Worm (Caenorhabditis elegans) whole organism, early embryonic: Measurements from ENCODE around the gene srw-139.
"Not testable (repeated sequence)": the region's sequence is repeated elsewhere in the genome, so short reads cannot be mapped to it uniquely, and the experiment has no call there.

Source experiments
- B0310.2 ChIP-seq: sonication (generic microtip); optimal IDR thresholded peaks from 2 replicates; lab custom pipeline; 2016; ENCODE audit warnings: mild to moderate bottlenecking, missing genetic modification characterization, missing compliant biosample characterization
- F13C5.2 ChIP-seq: sonication (generic microtip); optimal IDR thresholded peaks from 2 replicates; lab custom pipeline; 2017; ENCODE audit warnings: mild to moderate bottlenecking, missing genetic modification characterization, inconsistent platforms, missing compliant biosample characterization
- aly-1 ChIP-seq: sonication (generic microtip); optimal IDR thresholded peaks from 2 replicates; lab custom pipeline; 2016; ENCODE audit warnings: missing genetic modification characterization, missing compliant biosample characterization
- ama-1 ChIP-seq: fragments of 150-350 bp; optimal IDR thresholded peaks from 2 replicates; lab custom pipeline; 2014
- ceh-13 ChIP-seq: fragments of 200-800 bp; sonication (Bioruptor generic); optimal IDR thresholded peaks from 2 replicates; lab custom pipeline; 2018; ENCODE audit warnings: mild to moderate bottlenecking, missing genetic modification characterization, missing compliant biosample characterization
- ceh-36 ChIP-seq: sonication (generic microtip); optimal IDR thresholded peaks from 2 replicates; lab custom pipeline; 2016; ENCODE audit warnings: missing genetic modification characterization, inconsistent platforms, missing compliant biosample characterization
- ets-7 ChIP-seq: sonication (generic microtip); optimal IDR thresholded peaks from 2 replicates; lab custom pipeline; 2016; ENCODE audit warnings: missing genotype, missing genetic modification characterization, missing compliant biosample characterization
- flt-1 ChIP-seq: fragments of 200-800 bp; sonication (Bioruptor generic); IDR thresholded peaks from 2 replicates; pipeline ENCODE4 v1.3.6; 2022; ENCODE audit warnings: missing genetic modification characterization, missing compliant biosample characterization
- hmbx-1 ChIP-seq: sonication (generic microtip); optimal IDR thresholded peaks from 2 replicates; lab custom pipeline; 2016; ENCODE audit warnings: mild to moderate bottlenecking, missing genetic modification characterization, missing compliant biosample characterization
- hmg-4 ChIP-seq: fragments of 200-800 bp; sonication (Bioruptor generic); optimal IDR thresholded peaks from 2 replicates; lab custom pipeline; 2018; ENCODE audit warnings: mild to moderate bottlenecking, missing genetic modification characterization, missing compliant biosample characterization
- hnd-1 ChIP-seq: sonication (generic microtip); optimal IDR thresholded peaks from 2 replicates; lab custom pipeline; 2016; ENCODE audit warnings: missing genetic modification characterization, missing compliant biosample characterization
- pes-1 ChIP-seq: fragments of 200-800 bp; sonication (Bioruptor generic); IDR thresholded peaks from 2 replicates; pipeline ENCODE4 v1.3.6; 2022; ENCODE audit warnings: missing genetic modification reagents, missing genetic modification characterization, missing compliant biosample characterization
- scrt-1 ChIP-seq: fragments of 200-800 bp; sonication (Bioruptor generic); IDR thresholded peaks from 2 replicates; pipeline ENCODE4 v1.3.6; 2022; ENCODE audit warnings: missing genetic modification characterization, missing compliant biosample characterization
- sea-1 ChIP-seq: fragments of 200-800 bp; sonication (Bioruptor generic); conservative IDR thresholded peaks from 2 replicates; pipeline ENCODE4 v1.3.6; 2022; ENCODE audit warnings: missing genetic modification characterization, missing compliant biosample characterization
- tbx-11 ChIP-seq: fragments of 200-800 bp; sonication (Bioruptor generic); IDR thresholded peaks from 2 replicates; pipeline ENCODE4 v1.3.6; 2022; ENCODE audit warnings: missing genetic modification characterization, missing compliant biosample characterization
- tbx-37 ChIP-seq: fragments of 200-800 bp; sonication (Bioruptor generic); conservative IDR thresholded peaks from 2 replicates; pipeline ENCODE4 v1.3.6; 2022; ENCODE audit warnings: missing genetic modification reagents, missing genetic modification characterization, missing compliant biosample characterization
- tra-4 ChIP-seq: sonication (generic microtip); optimal IDR thresholded peaks from 2 replicates; lab custom pipeline; 2017; ENCODE audit warnings: missing genetic modification characterization, missing compliant biosample characterization

Gene srw-139

ce11 chrV:2971307-2971999 lies 13.8 kb downstream of the srw-139 start, which contains the start of gene srw-129:
TSS of gene srw-129 (plus strand) at chrV:2971949.
- TF ChIP-seq scrt-1 (GFP tag; lab: Robert Waterston, UW) (no peak), hmg-4 (GFP tag; lab: Kevin White, UChicago) (no peak), ceh-36 (tag; lab: Kevin White, UChicago) (no peak), tra-4 (no peak), tbx-11 (no peak), flt-1 (GFP tag; lab: Robert Waterston, UW) (no peak), ceh-13 (GFP tag; lab: Kevin White, UChicago) (no peak), F13C5.2 (tag; lab: Kevin White, UChicago) (no peak), sea-1 (GFP tag; lab: Robert Waterston, UW) (no peak), pes-1 (GFP tag; lab: Robert Waterston, UW) (no peak), aly-1 (tag; lab: Kevin White, UChicago) (no peak), hnd-1 (tag; lab: Kevin White, UChicago) (no peak)

DNA sequence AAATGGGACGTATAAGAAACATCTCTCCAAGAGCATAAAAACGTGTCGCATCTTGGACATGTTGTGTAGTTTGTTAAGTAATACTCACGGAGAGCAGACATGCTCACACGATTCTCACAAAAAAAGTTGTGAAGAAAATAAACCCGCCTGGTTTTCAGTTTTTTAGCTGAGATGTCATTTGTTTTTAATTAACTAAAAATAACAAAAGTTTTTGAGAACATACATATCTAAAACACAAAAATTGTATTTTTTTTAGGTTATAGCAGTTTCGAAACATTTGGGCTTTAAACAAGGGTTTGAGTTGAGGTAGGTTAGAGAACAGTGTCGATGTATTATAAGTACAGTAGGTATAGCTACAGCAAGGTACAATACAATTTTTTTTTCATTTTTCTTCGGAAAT lies 20.4 kb downstream of the srw-139 start, which contains the start of gene srh-88:
Gene srh-88, minus strand, starts transcription at position 101 of the 400 bp plus-strand sequence.
- no peak for TF ChIP-seq ets-7 (tag; lab: Kevin White, UChicago)
- TF ChIP-seq tbx-37 (GFP tag; lab: Robert Waterston, UW), result no peak
- no peak for TF ChIP-seq B0310.2 (tag; lab: Kevin White, UChicago)
- TF ChIP-seq scrt-1 (GFP tag; lab: Robert Waterston, UW), result no peak
- TF ChIP-seq tbx-11, result no peak
- TF ChIP-seq hnd-1 (tag; lab: Kevin White, UChicago), result no peak
- no peak for TF ChIP-seq ceh-13 (GFP tag; lab: Kevin White, UChicago)
- TF ChIP-seq pes-1 (GFP tag; lab: Robert Waterston, UW), result no peak
- no peak for TF ChIP-seq sea-1 (GFP tag; lab: Robert Waterston, UW)
- TF ChIP-seq ama-1 (lab: Kevin White, UChicago), result no peak
- no peak for TF ChIP-seq aly-1 (tag; lab: Kevin White, UChicago)
- TF ChIP-seq flt-1 (GFP tag; lab: Robert Waterston, UW), result no peak
- no peak for TF ChIP-seq ceh-36 (tag; lab: Kevin White, UChicago)
- TF ChIP-seq hmg-4 (GFP tag; lab: Kevin White, UChicago), result no peak
- TF ChIP-seq hmbx-1 (tag; lab: Kevin White, UChicago), result no peak
- no peak for TF ChIP-seq F13C5.2 (tag; lab: Kevin White, UChicago)
- no peak for TF ChIP-seq tra-4

DNA sequence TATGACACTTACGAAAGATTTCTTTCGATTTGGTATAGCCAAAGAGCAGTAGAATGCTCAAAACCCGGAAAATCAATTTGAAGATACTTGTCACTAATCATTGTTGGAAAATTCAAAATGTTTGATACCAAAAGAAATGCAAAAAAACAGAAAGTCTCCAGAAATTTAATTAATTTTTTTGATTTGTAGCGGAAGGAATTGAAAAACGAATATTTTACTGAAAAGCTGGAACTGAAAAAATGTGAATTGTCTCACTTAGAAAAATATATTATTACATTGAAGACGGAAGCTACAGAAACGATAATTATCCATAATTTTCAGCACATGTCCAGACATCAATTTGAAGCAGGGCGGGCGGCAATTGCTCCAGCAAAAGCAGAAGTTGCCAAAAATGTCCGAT lies 22.2 kb downstream of the srw-139 start, which contains the start of gene srw-138:
Gene srw-138, minus strand, starts transcription at position 101 of the 400 bp plus-strand sequence.
- TF ChIP-seq scrt-1 (GFP tag; lab: Robert Waterston, UW) (no peak), pes-1 (GFP tag; lab: Robert Waterston, UW) (no peak), hmbx-1 (tag; lab: Kevin White, UChicago) (no peak), B0310.2 (tag; lab: Kevin White, UChicago) (no peak), ceh-36 (tag; lab: Kevin White, UChicago) (no peak), hmg-4 (GFP tag; lab: Kevin White, UChicago) (no peak), ceh-13 (GFP tag; lab: Kevin White, UChicago) (no peak), sea-1 (GFP tag; lab: Robert Waterston, UW) (no peak), tra-4 (no peak), tbx-37 (GFP tag; lab: Robert Waterston, UW) (no peak), aly-1 (tag; lab: Kevin White, UChicago) (no peak), tbx-11 (no peak), flt-1 (GFP tag; lab: Robert Waterston, UW) (no peak), F13C5.2 (tag; lab: Kevin White, UChicago) (no peak), ama-1 (lab: Kevin White, UChicago) (no peak), hnd-1 (tag; lab: Kevin White, UChicago) (no peak), ets-7 (tag; lab: Kevin White, UChicago) (no peak)

ce11 chrV:2960894-2961293 lies 24.3 kb downstream of the srw-139 start, which contains the start of gene srw-144:
TSS of gene srw-144 (minus strand) at chrV:2960994.
- TF ChIP-seq ets-7 (tag; lab: Kevin White, UChicago) (no peak), sea-1 (GFP tag; lab: Robert Waterston, UW) (no peak), aly-1 (tag; lab: Kevin White, UChicago) (no peak), hmbx-1 (tag; lab: Kevin White, UChicago) (no peak), ceh-36 (tag; lab: Kevin White, UChicago) (no peak), flt-1 (GFP tag; lab: Robert Waterston, UW) (no peak)

ce11 chrV:2958202-2958601 lies 27.0 kb downstream of the srw-139 start, which contains the start of gene srw-142:
TSS of gene srw-142 (minus strand) at chrV:2958302.
- TF ChIP-seq pes-1 (GFP tag; lab: Robert Waterston, UW) (no peak), B0310.2 (tag; lab: Kevin White, UChicago) (no peak), hmbx-1 (tag; lab: Kevin White, UChicago) (no peak)

DNA sequence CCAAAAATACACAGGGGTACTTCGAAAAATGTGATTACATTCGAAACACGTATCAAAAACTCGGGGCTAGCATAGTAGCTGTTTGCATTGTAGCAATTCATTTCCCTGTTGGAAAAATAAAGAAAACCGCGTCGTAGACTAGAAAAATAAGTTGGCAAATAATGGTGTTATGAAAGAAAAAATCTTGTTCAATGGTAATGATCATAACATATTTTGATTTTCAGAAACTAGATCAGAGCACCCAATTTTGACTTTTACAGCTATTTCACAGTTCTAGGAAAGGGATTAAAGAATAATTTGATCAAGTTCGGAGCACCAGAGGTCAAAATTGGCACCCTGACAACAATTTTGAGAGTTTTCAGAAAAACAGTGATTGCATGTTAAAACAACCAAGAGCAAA lies 29.9 kb downstream of the srw-139 start, which contains the start of gene srh-248:
Gene srh-248, minus strand, starts transcription at position 101 of the 400 bp plus-strand sequence.
- not testable (repeated sequence) for TF ChIP-seq tra-4; B0310.2 (tag; lab: Kevin White, UChicago); tbx-37 (GFP tag; lab: Robert Waterston, UW)

ce11 chrV:2952102-2952501 lies 33.1 kb downstream of the srw-139 start, which contains the start of gene srw-122:
TSS of gene srw-122 (minus strand) at chrV:2952202.
- TF ChIP-seq hnd-1 (tag; lab: Kevin White, UChicago); B0310.2 (tag; lab: Kevin White, UChicago); ceh-13 (GFP tag; lab: Kevin White, UChicago): not testable (repeated sequence)
